Worm (Caenorhabditis elegans): ENCODE results near the gene mre-11.

- TF ChIP-seq ama-1 (optimal IDR thresholded peaks at IDR 0.05) (no peak), elt-3 (tag; optimal IDR thresholded peaks at IDR 0.05) (no peak)
Observed at ce11 chrV:10776528-10777055, 39.9 kb upstream of the mre-11 start, which contains the start of gene D1054.5.

All from whole organism, L1 larva.